Worm (Caenorhabditis elegans) whole organism, dauer: ENCODE measurements around the gene ddr-1.
A peak's percentile ranks its signal among the peaks of the same experiment; 100 is the strongest.

Experiments used
- unc-62 ChIP-seq: sonication (generic microtip); optimal IDR thresholded peaks from 2 replicates; lab custom pipeline; 2017; ENCODE audit warnings: missing biosample characterization, missing genetic modification reagents, missing genetic modification characterization

Gene ddr-1

DNA sequence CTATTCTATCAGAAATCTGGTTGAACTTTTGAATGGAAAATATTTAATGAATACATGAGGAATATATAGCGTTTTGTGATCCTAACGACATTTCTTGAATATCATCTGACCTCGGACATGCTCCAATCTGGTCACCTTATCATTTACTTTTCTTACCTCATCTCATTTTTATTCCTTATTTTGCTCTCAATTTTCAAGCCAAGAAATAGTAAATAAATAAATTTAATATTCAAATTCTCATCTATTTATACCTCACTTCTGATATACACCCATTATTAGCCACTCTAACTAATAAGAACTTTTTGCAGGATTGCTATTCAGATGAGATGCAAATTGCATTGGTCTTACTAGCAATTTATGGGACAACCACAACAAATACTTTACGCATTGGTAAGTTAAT lies at the start of gene ddr-1:
TSS of gene ddr-1 (plus strand) at position 301 of the 400 bp plus-strand sequence.
- no peak for TF ChIP-seq unc-62 (GFP tag; lab: Kevin White, UChicago)

DNA sequence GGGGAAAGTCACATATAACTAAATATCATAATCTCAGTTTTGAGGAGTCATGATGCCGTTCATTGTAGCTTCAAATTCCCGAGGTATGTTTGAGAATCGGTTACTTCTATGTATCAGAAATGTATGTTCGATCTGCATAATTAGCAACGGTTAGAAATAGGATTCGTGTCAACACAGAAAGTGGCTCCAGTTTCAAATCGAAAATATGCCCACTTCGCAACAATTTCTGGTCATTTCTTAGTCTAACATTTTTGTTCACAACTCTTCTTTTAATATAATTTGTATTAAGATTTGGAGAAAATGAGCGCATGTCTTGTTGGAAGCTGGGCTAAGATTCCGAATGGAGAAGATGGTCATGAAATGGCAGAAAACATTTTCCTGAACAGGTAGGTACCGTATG lies 47.5 kb upstream of the ddr-1 start, which contains the start of gene pks-1:
TSS of gene pks-1 (plus strand) at position 301 of the 400 bp plus-strand sequence.
- TF ChIP-seq unc-62 (GFP tag; lab: Kevin White, UChicago): no peak

DNA sequence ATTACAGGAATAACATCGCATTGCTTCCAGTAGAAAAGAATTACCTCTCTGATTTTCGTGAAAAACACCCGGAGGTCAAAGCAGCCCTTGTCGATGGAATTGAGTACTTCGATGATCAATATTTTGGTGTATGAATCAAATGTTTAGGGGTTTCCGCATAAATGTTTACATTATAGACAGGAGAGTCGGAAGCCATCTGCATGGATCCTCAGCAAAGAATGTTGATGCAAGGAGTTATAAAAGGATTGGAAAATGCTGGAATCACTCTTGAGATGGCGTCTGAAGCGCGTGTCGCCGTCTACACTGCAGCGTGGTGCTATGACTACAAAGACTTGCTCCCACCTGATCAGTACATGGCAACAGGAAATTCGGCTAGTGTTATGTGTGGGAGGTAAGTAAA lies 46.8 kb upstream of the ddr-1 start, which contains the start of gene C41A3.2:
TSS of gene C41A3.2 (minus strand) at position 101 of the 400 bp plus-strand sequence.
- no peak for TF ChIP-seq unc-62 (GFP tag; lab: Kevin White, UChicago)

DNA sequence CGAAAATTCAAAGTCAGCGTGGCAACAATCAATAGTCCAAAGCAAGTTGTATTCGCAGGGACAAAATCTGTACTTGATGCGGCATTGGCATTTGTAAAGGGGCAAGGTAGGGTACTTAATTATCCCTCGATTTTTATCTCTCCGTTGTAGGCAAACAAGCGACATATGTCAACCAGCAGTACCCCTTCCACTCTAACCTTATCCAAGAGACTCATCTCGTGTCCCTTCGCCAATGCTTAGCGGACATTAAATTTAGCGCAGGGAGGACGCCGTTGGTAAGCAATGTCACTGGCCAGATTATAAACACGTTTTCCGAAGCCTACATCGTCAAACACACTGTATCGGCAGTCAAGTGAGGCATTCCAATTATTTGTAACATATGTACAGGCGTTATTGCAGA lies 31.7 kb upstream of the ddr-1 start:
- peak; percentile 66 for TF ChIP-seq unc-62 (GFP tag; lab: Kevin White, UChicago)

DNA sequence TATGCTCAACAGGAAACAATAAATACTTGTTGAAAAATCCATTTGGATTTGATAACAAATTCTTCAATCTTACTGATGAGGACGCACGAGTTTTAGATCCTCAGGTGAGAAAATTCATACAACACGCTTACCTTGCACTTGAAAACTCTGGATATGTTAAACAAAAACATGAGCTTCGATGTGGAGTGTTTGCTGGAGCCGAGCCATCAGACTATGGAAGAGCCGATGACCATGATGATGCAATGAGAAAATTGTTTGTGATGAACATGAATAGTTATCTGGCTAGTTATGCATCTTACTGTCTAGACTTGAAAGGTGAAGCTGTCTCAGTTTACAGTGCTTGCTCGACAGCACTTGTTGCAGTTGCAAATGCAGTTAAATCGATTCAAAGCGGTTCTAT lies 27.1 kb upstream of the ddr-1 start:
- no peak for TF ChIP-seq unc-62 (GFP tag; lab: Kevin White, UChicago)

DNA sequence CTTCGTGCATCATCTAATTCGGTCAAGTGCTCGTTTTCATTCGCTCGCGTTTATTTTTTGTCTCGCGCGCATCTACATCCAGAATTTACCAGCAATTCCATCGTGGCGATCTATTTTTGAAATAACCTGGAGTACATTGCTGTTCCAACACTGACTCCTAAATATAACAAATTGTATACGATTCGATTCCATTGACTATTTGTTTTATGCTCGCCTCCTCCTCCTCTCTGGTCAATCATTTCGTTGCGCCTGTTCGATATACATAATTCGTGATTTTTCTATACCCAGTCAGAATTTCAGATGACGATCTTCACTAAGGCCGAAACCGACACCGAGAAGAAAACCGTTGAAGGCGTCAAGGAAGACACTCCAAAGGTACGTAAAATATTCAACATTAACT lies 16.2 kb upstream of the ddr-1 start, which contains the start of gene itm-2:
TSS of gene itm-2 (plus strand) at position 301 of the 400 bp plus-strand sequence.
- TF ChIP-seq unc-62 (GFP tag; lab: Kevin White, UChicago): no peak

DNA sequence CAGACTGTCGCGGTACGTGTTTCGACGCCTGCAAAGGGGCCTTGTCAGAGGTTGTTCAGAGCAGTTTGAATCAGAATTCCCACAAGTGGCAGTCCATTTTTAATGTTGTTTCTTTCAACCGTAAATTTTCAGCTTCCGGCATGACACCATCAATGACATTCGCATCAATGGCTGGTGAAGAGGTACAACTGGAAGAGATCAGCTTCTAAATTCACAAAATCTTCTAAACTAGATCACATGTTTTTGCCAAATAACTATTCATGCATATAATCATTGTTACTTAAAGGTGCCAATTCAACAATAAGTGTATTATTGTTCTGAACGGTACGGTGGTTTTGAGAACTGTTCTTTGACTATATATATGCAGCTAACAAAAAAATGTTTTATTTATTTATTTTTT lies 13.6 kb upstream of the ddr-1 start:
- TF ChIP-seq unc-62 (GFP tag; lab: Kevin White, UChicago): no peak

DNA sequence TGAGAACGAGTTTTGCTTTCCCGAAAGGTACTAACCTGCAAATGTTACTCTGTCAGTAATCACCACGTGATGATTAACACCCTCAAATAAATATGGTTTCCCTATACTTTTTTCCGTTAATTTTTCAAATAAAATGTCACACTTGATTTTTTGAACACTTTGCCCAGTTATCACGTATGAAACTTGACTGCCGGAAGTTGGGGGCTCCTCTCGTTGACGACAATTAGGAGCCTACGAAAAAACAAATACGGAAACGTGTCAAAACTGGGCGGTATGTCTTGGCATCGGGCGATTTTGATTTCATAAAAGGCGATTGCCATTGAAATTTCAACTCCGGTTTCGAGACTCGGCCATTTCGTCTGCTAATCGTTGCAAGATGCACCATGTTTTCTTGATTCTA lies 13.1 kb upstream of the ddr-1 start, which contains the start of gene C25F6.8:
TSS of gene C25F6.8 (plus strand) at position 301 of the 400 bp plus-strand sequence.
- no peak for TF ChIP-seq unc-62 (GFP tag; lab: Kevin White, UChicago)

DNA sequence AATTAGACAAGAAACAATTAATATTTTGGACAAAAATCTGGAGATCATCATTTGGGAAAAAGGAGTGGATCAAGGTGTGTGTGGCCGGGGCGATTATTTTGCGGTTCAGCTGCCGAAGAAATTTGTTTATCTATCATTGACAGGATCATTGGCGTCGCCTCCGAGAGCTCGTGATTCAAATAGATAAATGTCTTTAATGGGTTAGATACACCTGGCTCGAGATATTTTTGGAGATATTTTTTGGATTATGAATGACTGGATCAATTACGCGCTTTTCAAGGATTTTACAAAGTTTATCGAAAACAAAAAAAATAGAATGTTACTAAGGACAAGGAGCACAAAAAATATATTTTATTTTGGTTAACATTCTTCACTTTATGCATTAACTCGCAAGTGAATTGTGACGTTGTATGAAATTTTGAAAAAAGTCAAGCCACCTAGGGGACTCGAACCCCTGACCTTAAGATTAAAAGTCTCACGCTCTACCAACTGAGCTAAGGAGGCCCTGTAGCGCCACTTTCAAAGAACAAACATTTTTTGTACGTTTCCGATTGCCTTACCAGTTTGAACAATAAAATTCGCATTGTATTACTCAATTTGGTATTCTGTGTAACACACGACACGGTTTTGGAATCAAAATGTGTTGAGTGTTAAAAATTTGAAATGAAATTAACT lies 10.1 kb upstream of the ddr-1 start, which contains the start of gene C25F6.6:
TSS of gene C25F6.6 (minus strand) at position 51 of the 675 bp plus-strand sequence.
- TF ChIP-seq unc-62 (GFP tag; lab: Kevin White, UChicago): no peak

DNA sequence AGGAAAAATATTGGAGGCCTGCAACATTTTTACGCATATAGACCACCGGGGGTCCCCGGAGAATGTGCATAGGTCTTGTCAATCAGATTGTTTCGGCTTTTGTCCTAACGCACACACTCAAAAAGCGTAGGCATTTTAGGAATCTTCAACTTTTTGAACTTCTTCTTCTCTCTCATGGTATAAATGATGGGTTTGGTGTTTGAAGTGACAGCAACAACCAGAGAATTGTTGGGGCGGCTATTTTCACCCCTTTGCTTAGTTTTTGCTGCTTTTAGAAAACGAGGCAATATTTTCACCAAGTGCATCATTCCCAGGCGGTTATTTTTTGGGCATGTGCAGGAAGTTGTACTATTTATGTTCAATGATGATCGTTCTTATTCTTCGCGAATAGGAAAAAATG lies 9.3 kb upstream of the ddr-1 start:
- TF ChIP-seq unc-62 (GFP tag; lab: Kevin White, UChicago): no peak

DNA sequence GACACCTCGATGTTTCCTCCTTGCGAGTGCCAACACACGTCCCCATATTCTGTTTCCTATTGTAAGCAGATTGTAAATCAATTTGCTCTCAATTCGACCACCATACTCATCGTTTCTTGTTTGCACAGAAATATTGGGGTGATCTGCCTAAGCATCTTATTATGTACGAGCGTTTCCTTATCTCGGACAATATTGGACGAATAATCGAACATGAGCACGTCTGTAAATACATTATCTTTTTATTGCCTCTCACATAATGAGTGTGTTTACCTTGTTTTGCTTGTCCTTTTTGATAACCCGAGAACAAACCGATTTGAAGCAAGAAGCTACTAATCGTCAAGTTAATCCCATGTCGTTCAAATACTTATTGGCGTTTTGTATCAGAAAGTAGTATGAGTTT lies 5.9 kb upstream of the ddr-1 start:
- TF ChIP-seq unc-62 (GFP tag; lab: Kevin White, UChicago): no peak

DNA sequence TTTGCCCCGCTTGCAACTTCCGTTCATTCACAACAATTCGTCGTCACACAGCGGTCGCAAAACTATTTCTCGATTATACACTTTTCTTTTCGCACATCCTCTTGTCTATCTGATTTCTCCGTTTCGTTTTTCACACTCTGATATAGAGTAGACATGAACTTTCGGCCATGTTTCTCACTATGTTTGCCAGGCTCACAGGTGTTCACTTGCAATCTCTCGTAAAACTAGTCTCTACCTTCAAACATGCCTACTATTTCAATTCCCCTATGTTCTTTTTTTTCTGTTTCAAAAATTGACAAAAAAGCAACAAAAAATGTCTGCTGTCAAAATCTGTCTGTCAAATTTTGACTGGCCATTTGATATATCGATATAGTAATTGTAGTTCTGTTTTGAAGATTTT lies 3.8 kb upstream of the ddr-1 start:
- TF ChIP-seq unc-62 (GFP tag; lab: Kevin White, UChicago): no peak

DNA sequence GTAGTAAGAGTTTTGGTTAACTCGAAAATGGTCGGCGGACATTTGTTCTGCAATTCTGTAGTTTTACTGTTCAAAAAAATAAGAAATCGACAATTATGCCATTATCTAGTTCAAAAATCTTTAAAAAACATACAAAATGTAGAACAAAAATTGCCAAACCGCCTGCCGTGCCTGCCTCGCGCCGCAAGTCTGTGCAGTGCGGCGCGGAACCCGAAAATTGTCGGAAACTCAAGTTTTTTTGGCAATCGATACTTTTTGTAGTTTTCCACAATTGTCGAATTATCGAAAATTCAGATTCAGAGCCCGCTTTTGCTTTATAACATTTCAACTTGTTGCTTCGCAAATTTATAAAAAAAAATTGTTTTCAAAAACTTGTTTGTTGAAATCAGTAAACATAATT lies 3.0 kb upstream of the ddr-1 start:
- TF ChIP-seq unc-62 (GFP tag; lab: Kevin White, UChicago): no peak

DNA sequence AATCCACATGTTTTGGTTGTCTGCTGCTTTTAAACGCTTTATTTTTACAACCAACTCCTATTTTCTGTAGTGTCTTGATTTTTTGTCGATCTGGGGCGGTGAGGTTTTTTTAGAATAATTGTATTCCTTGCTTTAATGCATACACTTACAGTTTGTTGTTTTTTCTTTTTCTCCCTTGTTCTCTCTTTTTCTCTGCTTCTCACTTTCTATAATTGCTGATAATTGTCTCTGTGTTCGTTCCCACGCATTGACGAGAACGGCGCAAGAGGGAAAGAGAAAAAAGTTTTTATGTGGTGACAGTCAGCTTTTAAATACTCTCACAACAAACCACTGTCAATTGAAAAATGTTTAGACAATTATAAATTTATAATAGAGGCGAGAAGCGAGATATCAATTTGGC lies 2.3 kb upstream of the ddr-1 start:
- TF ChIP-seq unc-62 (GFP tag; lab: Kevin White, UChicago): no peak

DNA sequence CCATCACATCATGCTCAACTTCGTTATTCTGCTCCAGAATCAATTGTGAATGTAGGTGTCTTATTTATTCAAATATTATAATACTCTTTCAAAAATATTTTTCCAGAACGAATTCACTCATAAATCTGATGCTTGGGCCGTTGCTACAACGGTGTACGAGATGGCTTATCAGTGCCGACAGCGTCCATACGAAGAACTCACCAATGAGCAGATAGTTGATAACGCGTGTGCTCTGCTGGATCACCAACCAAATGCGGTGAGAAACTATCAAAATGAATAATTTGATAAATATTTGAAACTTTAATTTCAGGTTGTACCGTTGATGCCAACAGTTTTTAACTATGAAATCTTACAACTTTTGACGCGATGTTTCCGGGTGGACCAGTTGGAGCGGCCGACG lies 4.6 kb downstream of the ddr-1 start:
- TF ChIP-seq unc-62 (GFP tag; lab: Kevin White, UChicago): no peak

DNA sequence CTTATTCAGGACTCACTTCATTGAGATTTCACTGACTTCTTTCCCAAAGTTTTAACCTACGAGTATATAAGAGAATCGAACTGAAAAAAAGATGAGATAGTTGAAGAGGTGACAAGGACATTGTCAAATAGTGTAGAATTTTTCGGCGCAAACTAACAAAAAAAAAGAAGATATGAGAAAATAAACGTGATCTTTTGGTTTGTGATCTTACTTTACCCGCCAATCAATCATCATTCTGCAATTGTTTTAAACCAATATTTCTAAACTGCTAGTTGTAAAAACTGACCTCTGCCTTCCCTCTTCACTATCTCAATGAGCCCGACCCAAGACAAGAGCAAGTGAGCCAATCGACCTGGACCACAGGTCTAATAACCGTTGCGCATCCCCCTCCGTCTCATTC lies 5.1 kb downstream of the ddr-1 start:
- TF ChIP-seq unc-62 (GFP tag; lab: Kevin White, UChicago): no peak

DNA sequence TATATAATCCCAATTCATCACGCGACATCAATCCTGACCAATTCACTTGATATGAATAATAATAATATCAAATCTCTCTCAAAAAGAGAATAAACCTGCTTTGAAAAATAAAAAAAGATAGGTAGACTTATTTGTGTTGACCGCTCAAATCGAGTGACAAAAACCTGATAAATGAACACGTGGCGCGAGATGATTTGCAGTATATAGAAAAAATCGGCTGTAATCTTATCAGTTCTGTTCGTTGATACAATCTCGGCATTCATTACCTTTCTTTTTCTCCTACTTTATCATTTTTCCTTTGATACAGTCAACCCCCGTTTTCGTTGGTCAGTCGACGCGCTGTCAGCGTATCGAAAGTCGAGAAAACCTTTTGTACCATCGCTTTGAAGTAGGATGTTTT lies 6.3 kb downstream of the ddr-1 start:
- TF ChIP-seq unc-62 (GFP tag; lab: Kevin White, UChicago): no peak
